Worm (Caenorhabditis elegans): Measurements from ENCODE around the gene Y11D7A.9.

The Y11D7A.9 gene

ce11 chrIV:9256017-9256416 is at the start of gene Y11D7A.9:
Gene Y11D7A.9 (minus strand): TSS chrIV:9256117.
- TF ChIP-seq B0035.1 (tag; optimal IDR thresholded peaks at IDR 0.05) (no peak), nhr-27 (tag; optimal IDR thresholded peaks at IDR 0.05) (no peak), nhr-179 (tag; optimal IDR thresholded peaks at IDR 0.05) (no peak), rcor-1 (GFP tag; IDR thresholded peaks at IDR 0.05) (no peak), hlh-12 (tag; optimal IDR thresholded peaks at IDR 0.05) (no peak), egl-44 (GFP tag; IDR thresholded peaks at IDR 0.05) (no peak), dpl-1 (GFP tag; optimal IDR thresholded peaks at IDR 0.05) (no peak), lsy-27 (tag; optimal IDR thresholded peaks at IDR 0.05; ENCODE audit: borderline replicate concordance, insufficient read depth) (no peak), lag-1 (GFP tag; IDR thresholded peaks at IDR 0.05) (no peak), F33H1.4 (GFP tag; IDR thresholded peaks at IDR 0.05) (no peak), ztf-26 (tag; optimal IDR thresholded peaks at IDR 0.05) (no peak), xnd-1 (tag; optimal IDR thresholded peaks at IDR 0.05) (no peak), tlf-1 (GFP tag; optimal IDR thresholded peaks at IDR 0.05) (no peak), ztf-3 (GFP tag; optimal IDR thresholded peaks at IDR 0.05) (no peak), ccch-3 (GFP tag; optimal IDR thresholded peaks at IDR 0.05) (no peak), repo-1 (tag; optimal IDR thresholded peaks at IDR 0.05) (no peak), die-1 (tag; optimal IDR thresholded peaks at IDR 0.05) (no peak)

DNA sequence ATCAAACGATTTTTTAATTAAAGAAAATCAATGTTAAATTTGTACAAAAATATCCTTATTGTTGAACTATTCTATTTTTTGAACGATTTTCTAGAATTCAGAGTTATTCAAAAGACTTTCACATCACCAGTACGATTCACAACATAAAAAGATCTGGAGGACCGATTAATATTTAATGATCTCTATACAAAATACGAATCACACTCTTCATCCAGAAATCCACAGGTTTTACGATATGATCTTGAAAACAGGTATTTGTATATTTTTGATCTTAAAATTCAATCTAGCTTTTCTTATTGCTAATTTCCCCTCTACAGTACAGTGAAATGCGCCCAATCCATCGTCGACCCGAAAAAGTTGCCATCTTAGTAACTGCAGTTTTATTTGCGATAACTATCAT is 48.7 kb upstream of the Y11D7A.9 start, which contains the start of gene F49C12.5:
TSS of gene F49C12.5 (plus strand) at position 301 of the 400 bp plus-strand sequence.
- no peak for TF ChIP-seq nfyb-1 (GFP tag; IDR thresholded peaks at IDR 0.05)
- no peak for TF ChIP-seq madf-6 (GFP tag; IDR thresholded peaks at IDR 0.05)
- no peak for TF ChIP-seq ztf-28 (GFP tag; IDR thresholded peaks at IDR 0.05)
- TF ChIP-seq Y53G8AR.9 (GFP tag; conservative IDR thresholded peaks at IDR 0.05), result no peak
- no peak for TF ChIP-seq D2030.7 (GFP tag; IDR thresholded peaks at IDR 0.05)
- no peak for TF ChIP-seq egl-18 (GFP tag; IDR thresholded peaks at IDR 0.05)
- TF ChIP-seq athp-1 (tag; optimal IDR thresholded peaks at IDR 0.05), result no peak
- TF ChIP-seq lin-40 (tag; optimal IDR thresholded peaks at IDR 0.05), result no peak

DNA sequence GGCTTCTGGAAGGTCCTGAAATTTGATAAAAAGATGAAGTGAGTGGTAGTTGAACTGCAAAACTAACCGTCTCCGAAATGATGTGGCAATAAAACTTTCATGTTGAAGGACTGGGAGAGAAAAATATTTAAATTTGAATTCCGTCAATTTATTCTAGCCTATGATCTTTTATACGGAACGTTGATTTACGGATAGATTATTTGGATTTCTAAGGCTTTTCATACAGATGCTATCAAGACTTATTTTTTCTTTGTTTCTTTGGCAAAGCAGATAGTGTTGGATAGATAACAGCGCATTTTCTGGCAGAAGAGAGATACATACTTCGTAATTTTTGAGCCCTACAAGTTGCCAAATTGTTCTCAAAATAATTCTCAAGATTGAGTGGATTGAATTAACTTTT is 48.1 kb upstream of the Y11D7A.9 start, which contains the start of gene F49C12.4:
TSS of gene F49C12.4 (minus strand) at position 101 of the 400 bp plus-strand sequence.
- no peak for TF ChIP-seq C06A6.2 (GFP tag; conservative IDR thresholded peaks at IDR 0.05)

ce11 chrIV:9300127-9300526 is 44.2 kb upstream of the Y11D7A.9 start, which contains the start of gene F49C12.3:
Gene F49C12.3 (plus strand): TSS chrIV:9300427.
- TF ChIP-seq snpc-4 (GFP tag; optimal IDR thresholded peaks at IDR 0.05), result no peak
- TF ChIP-seq snpc-4 (tag; optimal IDR thresholded peaks at IDR 0.05), result no peak
- TF ChIP-seq ama-1 (optimal IDR thresholded peaks at IDR 0.05), result no peak
- no peak for TF ChIP-seq ama-1 (GFP tag; optimal IDR thresholded peaks at IDR 0.05)
- no peak for TF ChIP-seq athp-1 (tag; optimal IDR thresholded peaks at IDR 0.05)
- no peak for TF ChIP-seq T07F8.4 (tag; optimal IDR thresholded peaks at IDR 0.05)
- no peak for TF ChIP-seq madf-3 (GFP tag; IDR thresholded peaks at IDR 0.05)
- no peak for TF ChIP-seq ZK185.1 (tag; optimal IDR thresholded peaks at IDR 0.05; ENCODE audit: poor library complexity, severe bottlenecking)
- TF ChIP-seq attf-5 (GFP tag; optimal IDR thresholded peaks at IDR 0.05), result no peak

DNA sequence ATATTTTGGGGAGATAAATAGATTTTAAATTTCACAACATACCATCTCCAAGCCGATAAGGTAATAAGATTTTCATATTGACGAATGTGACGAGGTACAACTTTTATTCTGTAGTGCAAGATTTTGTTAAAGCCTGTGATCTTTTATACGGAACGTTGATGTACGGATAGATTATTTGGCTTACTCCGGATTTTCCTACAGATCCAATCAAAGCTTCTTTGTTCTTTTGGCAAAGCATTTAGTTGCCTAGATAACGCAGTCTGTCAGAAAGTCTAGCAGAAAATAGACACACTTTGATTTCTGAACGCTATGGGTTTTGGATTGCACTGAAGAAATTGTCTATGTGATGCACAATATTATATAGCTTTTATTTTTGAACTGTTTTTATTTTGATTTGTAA is 43.2 kb upstream of the Y11D7A.9 start, which contains the start of gene F49C12.2:
TSS of gene F49C12.2 (minus strand) at position 101 of the 400 bp plus-strand sequence.
- TF ChIP-seq nhr-120 (GFP tag; IDR thresholded peaks at IDR 0.05), result no peak
- no peak for TF ChIP-seq madf-3 (GFP tag; IDR thresholded peaks at IDR 0.05)
- TF ChIP-seq ceh-79 (tag; optimal IDR thresholded peaks at IDR 0.05), result no peak

Measured in whole organism, young adult.